Worm (Caenorhabditis elegans): ENCODE results near the gene mtm-6.

ce11 chrIII:13322578-13322977, 24.3 kb upstream of the mtm-6 start, which contains the start of gene F53A2.11:
- TF ChIP-seq elt-2 (tag; optimal IDR thresholded peaks at IDR 0.05) (no peak), ceh-31 (tag; optimal IDR thresholded peaks at IDR 0.05) (no peak), F13H6.1 (tag; optimal IDR thresholded peaks at IDR 0.05) (no peak), ceh-45 (GFP tag; IDR thresholded peaks at IDR 0.05) (no peak), ceh-9 (tag; optimal IDR thresholded peaks at IDR 0.05) (no peak), nhr-11 (tag; optimal IDR thresholded peaks at IDR 0.05) (no peak), T23F11.4 (GFP tag; optimal IDR thresholded peaks at IDR 0.05) (no peak), pha-4 (tag; optimal IDR thresholded peaks at IDR 0.05) (no peak), unc-55 (GFP tag; optimal IDR thresholded peaks at IDR 0.05) (no peak), pag-3 (tag; optimal IDR thresholded peaks at IDR 0.05; ENCODE audit: borderline replicate concordance) (no peak), pha-2 (tag; optimal IDR thresholded peaks at IDR 0.05) (no peak), dmd-4 (tag; optimal IDR thresholded peaks at IDR 0.05; ENCODE audit: borderline replicate concordance) (no peak), unc-86 (tag; optimal IDR thresholded peaks at IDR 0.05) (no peak), ceh-2 (tag; optimal IDR thresholded peaks at IDR 0.05) (no peak)

Data from whole organism, late embryonic.